Fruit fly (Drosophila melanogaster): ENCODE results near the gene CG10214.

Gene CG10214

dm6 chr3R:23790483-23791175, 23.3 kb upstream of the CG10214 start:
- TF ChIP-seq Rel (GFP tag; optimal IDR thresholded peaks at IDR 0.05) (no peak), Rel (tag; optimal IDR thresholded peaks at IDR 0.05) (peak; percentile 87), h (GFP tag; optimal IDR thresholded peaks at IDR 0.05) (peak; percentile 9), jim (GFP tag; optimal IDR thresholded peaks at IDR 0.05) (no peak)

- TF ChIP-seq Hr83 (GFP tag; optimal IDR thresholded peaks at IDR 0.05; ENCODE audit: poor library complexity, severe bottlenecking) (no peak), Rel (GFP tag; optimal IDR thresholded peaks at IDR 0.05) (no peak), Rel (tag; optimal IDR thresholded peaks at IDR 0.05) (peak; percentile 52)
These were observed 22.3 kb upstream of the CG10214 start for dm6 chr3R:23789584-23789983.

dm6 chr3R:23788406-23789021, 21.2 kb upstream of the CG10214 start:
- TF ChIP-seq CG9705 (GFP tag; optimal IDR thresholded peaks at IDR 0.05), result no peak
- peak; percentile 11 for TF ChIP-seq Hnf4 (GFP tag; optimal IDR thresholded peaks at IDR 0.05)
- peak; percentile 53 for TF ChIP-seq psq (GFP tag; optimal IDR thresholded peaks at IDR 0.05)
- TF ChIP-seq Abd-B (GFP tag; optimal IDR thresholded peaks at IDR 0.05), result no peak
- TF ChIP-seq Dfd (GFP tag; optimal IDR thresholded peaks at IDR 0.05), result no peak
- no peak for TF ChIP-seq brk (GFP tag; optimal IDR thresholded peaks at IDR 0.05)
- TF ChIP-seq usp (GFP tag; optimal IDR thresholded peaks at IDR 0.05), result no peak
- TF ChIP-seq GATAd (GFP tag; optimal IDR thresholded peaks at IDR 0.05), result no peak
- TF ChIP-seq Mio (GFP tag; optimal IDR thresholded peaks at IDR 0.05), result no peak
- TF ChIP-seq foxo (GFP tag; optimal IDR thresholded peaks at IDR 0.05), result peak in 1 of 2 experiments; percentile 61
- TF ChIP-seq lola (GFP tag; optimal IDR thresholded peaks at IDR 0.05), result no peak
- TF ChIP-seq OdsH (GFP tag; optimal IDR thresholded peaks at IDR 0.05), result peak; percentile 39
- no peak for TF ChIP-seq sage (GFP tag; optimal IDR thresholded peaks at IDR 0.05)
- no peak for TF ChIP-seq Vsx2 (GFP tag; optimal IDR thresholded peaks at IDR 0.05; ENCODE audit: partially characterized antibody)
- peak; percentile 60 for TF ChIP-seq br (GFP tag; optimal IDR thresholded peaks at IDR 0.05)
- TF ChIP-seq Sp1 (GFP tag; optimal IDR thresholded peaks at IDR 0.05), result peak; percentile 65
- no peak for TF ChIP-seq CG32264 (GFP tag; optimal IDR thresholded peaks at IDR 0.05)
- peak; percentile 49 for TF ChIP-seq h (GFP tag; optimal IDR thresholded peaks at IDR 0.05)
- peak; percentile 61 for TF ChIP-seq woc (GFP tag; optimal IDR thresholded peaks at IDR 0.05)
- TF ChIP-seq HLH106 (tag; optimal IDR thresholded peaks at IDR 0.05), result peak; percentile 69
- TF ChIP-seq Dif (GFP tag; optimal IDR thresholded peaks at IDR 0.05; ENCODE audit: partially characterized antibody), result no peak
- TF ChIP-seq rgr (GFP tag; optimal IDR thresholded peaks at IDR 0.05), result peak; percentile 62
- TF ChIP-seq N (GFP tag; optimal IDR thresholded peaks at IDR 0.05), result no peak
- TF ChIP-seq dmrt93B (GFP tag; optimal IDR thresholded peaks at IDR 0.05), result peak; percentile 38
- TF ChIP-seq Rel (GFP tag; optimal IDR thresholded peaks at IDR 0.05), result no peak
- TF ChIP-seq Rel (tag; optimal IDR thresholded peaks at IDR 0.05), result peak; percentile 86
- TF ChIP-seq CrebA (GFP tag; optimal IDR thresholded peaks at IDR 0.05; ENCODE audit: borderline replicate concordance), result no peak
- TF ChIP-seq ey (GFP tag; optimal IDR thresholded peaks at IDR 0.05), result peak; percentile 61
- no peak for TF ChIP-seq pan (optimal IDR thresholded peaks at IDR 0.05)
- peak; percentile 51 for TF ChIP-seq fru (GFP tag; optimal IDR thresholded peaks at IDR 0.05)
- TF ChIP-seq Hr83 (GFP tag; optimal IDR thresholded peaks at IDR 0.05; ENCODE audit: poor library complexity, severe bottlenecking), result no peak
- TF ChIP-seq dl (GFP tag; optimal IDR thresholded peaks at IDR 0.05; ENCODE audit: insufficient read depth in 1 of 2, partially characterized antibody in 2 of 2), result no peak
- no peak for TF ChIP-seq Hr78 (GFP tag; optimal IDR thresholded peaks at IDR 0.05)
- TF ChIP-seq jim (GFP tag; optimal IDR thresholded peaks at IDR 0.05), result no peak

dm6 chr3R:23787632-23787960, 20.3 kb upstream of the CG10214 start:
- no peak for TF ChIP-seq Hnf4 (GFP tag; optimal IDR thresholded peaks at IDR 0.05)
- TF ChIP-seq CG32264 (GFP tag; optimal IDR thresholded peaks at IDR 0.05), result no peak
- no peak for TF ChIP-seq Rel (GFP tag; optimal IDR thresholded peaks at IDR 0.05)
- TF ChIP-seq Rel (tag; optimal IDR thresholded peaks at IDR 0.05), result no peak
- TF ChIP-seq OdsH (GFP tag; optimal IDR thresholded peaks at IDR 0.05), result no peak
- no peak for TF ChIP-seq dl (GFP tag; optimal IDR thresholded peaks at IDR 0.05; ENCODE audit: insufficient read depth in 1 of 2, partially characterized antibody in 2 of 2)
- TF ChIP-seq dsf (GFP tag; optimal IDR thresholded peaks at IDR 0.05; ENCODE audit: borderline replicate concordance), result no peak
- no peak for TF ChIP-seq rgr (GFP tag; optimal IDR thresholded peaks at IDR 0.05)
- TF ChIP-seq CrebA (GFP tag; optimal IDR thresholded peaks at IDR 0.05; ENCODE audit: borderline replicate concordance), result no peak
- TF ChIP-seq lola (GFP tag; optimal IDR thresholded peaks at IDR 0.05), result no peak
- no peak for TF ChIP-seq Abd-B (GFP tag; optimal IDR thresholded peaks at IDR 0.05)
- no peak for TF ChIP-seq tai (GFP tag; optimal IDR thresholded peaks at IDR 0.05)
- TF ChIP-seq foxo (GFP tag; optimal IDR thresholded peaks at IDR 0.05), result no peak
- TF ChIP-seq fru (GFP tag; optimal IDR thresholded peaks at IDR 0.05), result no peak

All from whole organism, wandering third instar larva.